Fruit fly (Drosophila melanogaster) whole organism, prepupa: ENCODE measurements around the gene ntc.

Source experiments
- Blimp-1 ChIP-seq: fragments of 200-800 bp; sonication (Bioruptor generic); optimal IDR thresholded peaks from 3 replicates; lab custom pipeline; 2017; ENCODE audit warnings: missing biosample characterization, missing genetic modification characterization, mild to moderate bottlenecking, moderate library complexity, missing genetic modification reagents
- CG10631 ChIP-seq: fragments of 200-800 bp; sonication (Bioruptor generic); optimal IDR thresholded peaks from 2 replicates; lab custom pipeline; 2016; ENCODE audit warnings: missing biosample characterization, missing genetic modification characterization
- CG10669 ChIP-seq: fragments of 200-800 bp; sonication (Bioruptor generic); optimal IDR thresholded peaks from 3 replicates; lab custom pipeline; 2018; ENCODE audit warnings: missing biosample characterization, mild to moderate bottlenecking, missing genetic modification characterization, moderate library complexity
- CG11294 ChIP-seq: fragments of 200-800 bp; sonication (Bioruptor generic); IDR thresholded peaks from 2 replicates; pipeline ENCODE4 v1.3.6; 2022; ENCODE audit warnings: missing biosample characterization, missing genetic modification characterization
- CG11762 ChIP-seq: fragments of 200-800 bp; sonication (Bioruptor generic); optimal IDR thresholded peaks from 3 replicates; lab custom pipeline; 2016; ENCODE audit warnings: missing biosample characterization, missing genetic modification characterization; ENCODE audit not compliant: insufficient read depth
- CG11902 ChIP-seq: fragments of 200-800 bp; sonication (Bioruptor generic); optimal IDR thresholded peaks from 3 replicates; lab custom pipeline; 2016; ENCODE audit warnings: missing biosample characterization, missing genetic modification characterization
- CG15336 ChIP-seq: fragments of 200-800 bp; sonication (Bioruptor generic); IDR thresholded peaks from 2 replicates; pipeline ENCODE4 v1.3.6; 2022; ENCODE audit warnings: missing biosample characterization, missing genetic modification characterization
- CG1621 ChIP-seq: fragments of 200-800 bp; sonication (Bioruptor generic); optimal IDR thresholded peaks from 3 replicates; lab custom pipeline; 2018; ENCODE audit warnings: missing biosample characterization, mild to moderate bottlenecking, missing genetic modification characterization
- CG16779 ChIP-seq: fragments of 200-800 bp; sonication (Bioruptor generic); optimal IDR thresholded peaks from 3 replicates; lab custom pipeline; 2017; ENCODE audit warnings: missing biosample characterization, mild to moderate bottlenecking, missing genetic modification characterization
- CG3032 ChIP-seq: fragments of 200-800 bp; optimal IDR thresholded peaks from 2 replicates; lab custom pipeline; 2019; ENCODE audit warnings: missing biosample characterization, mild to moderate bottlenecking, missing genetic modification characterization, moderate library complexity
- CG32006 ChIP-seq: fragments of 200-800 bp; sonication (Bioruptor generic); optimal IDR thresholded peaks from 3 replicates; lab custom pipeline; 2017; ENCODE audit warnings: missing biosample characterization, mild to moderate bottlenecking, missing genetic modification characterization
- CG34406 ChIP-seq: fragments of 200-800 bp; sonication (Bioruptor generic); optimal IDR thresholded peaks from 3 replicates; lab custom pipeline; 2016; ENCODE audit warnings: missing biosample characterization, missing genetic modification characterization
- CG4318 ChIP-seq: fragments of 200-800 bp; sonication (Bioruptor generic); optimal IDR thresholded peaks from 3 replicates; lab custom pipeline; 2017; ENCODE audit warnings: missing biosample characterization, mild to moderate bottlenecking, missing genetic modification characterization
- CG6163 ChIP-seq: fragments of 200-800 bp; sonication (Bioruptor generic); IDR thresholded peaks from 3 replicates; pipeline ENCODE4 v1.3.6; 2022; ENCODE audit warnings: missing biosample characterization, missing genetic modification characterization
- CG6276 ChIP-seq: fragments of 200-800 bp; sonication (Bioruptor generic); optimal IDR thresholded peaks from 2 replicates; lab custom pipeline; 2017; ENCODE audit warnings: missing biosample characterization, mild to moderate bottlenecking, missing genetic modification characterization
- CG6792 ChIP-seq: fragments of 200-800 bp; sonication (Bioruptor generic); optimal IDR thresholded peaks from 3 replicates; lab custom pipeline; 2016; ENCODE audit warnings: missing biosample characterization, missing genetic modification characterization
- CG6808 ChIP-seq: fragments of 200-800 bp; sonication (Bioruptor generic); optimal IDR thresholded peaks from 3 replicates; lab custom pipeline; 2017; ENCODE audit warnings: missing biosample characterization, missing genetic modification characterization, mild to moderate bottlenecking, moderate library complexity, missing genetic modification reagents
- CG6854 ChIP-seq: fragments of 200-800 bp; sonication (Bioruptor generic); optimal IDR thresholded peaks from 2 replicates; lab custom pipeline; 2017; ENCODE audit warnings: missing biosample characterization, mild to moderate bottlenecking, missing genetic modification characterization
- CG8119 ChIP-seq: fragments of 200-800 bp; sonication (Bioruptor generic); IDR thresholded peaks from 3 replicates; pipeline ENCODE4 v1.3.6; 2022; ENCODE audit warnings: missing biosample characterization, missing genetic modification characterization
- CG8632 ChIP-seq: fragments of 200-800 bp; sonication (Bioruptor generic); optimal IDR thresholded peaks from 3 replicates; lab custom pipeline; 2016; ENCODE audit warnings: missing biosample characterization, missing genetic modification characterization
- CG9139 ChIP-seq: fragments of 200-800 bp; sonication (Bioruptor generic); optimal IDR thresholded peaks from 3 replicates; lab custom pipeline; 2017; ENCODE audit warnings: missing biosample characterization, mild to moderate bottlenecking, missing genetic modification characterization
- Eip78C ChIP-seq: fragments of 200-800 bp; sonication (Bioruptor generic); peaks from one replicate; lab custom pipeline; 2016; ENCODE audit warnings: missing biosample characterization, missing genetic modification characterization
- Eip93F ChIP-seq: fragments of 200-800 bp; sonication (Bioruptor generic); optimal IDR thresholded peaks from 2 replicates; lab custom pipeline; 2016; ENCODE audit warnings: missing biosample characterization, mild to moderate bottlenecking, missing genetic modification characterization
- Ets96B ChIP-seq: fragments of 200-800 bp; optimal IDR thresholded peaks from 2 replicates; lab custom pipeline; 2019; ENCODE audit warnings: missing biosample characterization, mild to moderate bottlenecking, missing genetic modification characterization, moderate library complexity
- Gug ChIP-seq: fragments of 200-800 bp; sonication (Bioruptor generic); IDR thresholded peaks from 2 replicates; pipeline ENCODE4 v1.3.6; 2022; ENCODE audit warnings: missing biosample characterization, missing genetic modification characterization
- Hr38 ChIP-seq: sonication (Bioruptor generic); optimal IDR thresholded peaks from 2 replicates; lab custom pipeline; 2016; ENCODE audit warnings: missing biosample characterization, missing genetic modification characterization
- Hr39 ChIP-seq: fragments of 200-800 bp; sonication (Bioruptor generic); optimal IDR thresholded peaks from 2 replicates; lab custom pipeline; 2016; ENCODE audit warnings: missing biosample characterization, missing genetic modification characterization
- Hr4 ChIP-seq: fragments of 200-800 bp; sonication (Bioruptor generic); optimal IDR thresholded peaks from 3 replicates; lab custom pipeline; 2016; ENCODE audit warnings: missing biosample characterization, missing genetic modification characterization
- OdsH ChIP-seq: fragments of 200-800 bp; sonication (Bioruptor generic); optimal IDR thresholded peaks from 3 replicates; lab custom pipeline; 2016; ENCODE audit warnings: missing biosample characterization, missing genetic modification characterization
- Sox102F ChIP-seq: fragments of 200-800 bp; sonication (Bioruptor generic); optimal IDR thresholded peaks from 2 replicates; lab custom pipeline; 2016; ENCODE audit warnings: missing biosample characterization, mild to moderate bottlenecking, missing genetic modification characterization
- Sox14 ChIP-seq: fragments of 200-800 bp; sonication (Bioruptor generic); optimal IDR thresholded peaks from 3 replicates; lab custom pipeline; 2016; ENCODE audit warnings: missing biosample characterization, missing genetic modification characterization
- Sox15 ChIP-seq: fragments of 200-800 bp; sonication (Bioruptor generic); optimal IDR thresholded peaks from 3 replicates; lab custom pipeline; 2016; ENCODE audit warnings: missing biosample characterization, missing genetic modification characterization
- achi ChIP-seq: fragments of 200-800 bp; sonication (Bioruptor generic); optimal IDR thresholded peaks from 3 replicates; lab custom pipeline; 2016; ENCODE audit warnings: missing biosample characterization, missing genetic modification characterization
- cyc ChIP-seq: fragments of 200-800 bp; sonication (Bioruptor generic); optimal IDR thresholded peaks from 3 replicates; lab custom pipeline; 2016; ENCODE audit warnings: missing biosample characterization, missing genetic modification characterization
- dac ChIP-seq: fragments of 200-800 bp; sonication (Bioruptor generic); optimal IDR thresholded peaks from 2 replicates; lab custom pipeline; 2017; ENCODE audit warnings: missing biosample characterization, mild to moderate bottlenecking, missing genetic modification characterization
- dsx ChIP-seq: fragments of 200-800 bp; optimal IDR thresholded peaks from 3 replicates; lab custom pipeline; 2019; ENCODE audit warnings: missing biosample characterization, mild to moderate bottlenecking, missing genetic modification characterization, moderate library complexity; ENCODE audit not compliant: poor library complexity, severe bottlenecking
- eg ChIP-seq: fragments of 200-800 bp; sonication (Bioruptor generic); IDR thresholded peaks from 3 replicates; pipeline ENCODE4 v1.3.6; 2022; ENCODE audit warnings: missing biosample characterization, missing genetic modification characterization
- esn ChIP-seq: fragments of 200-800 bp; sonication (Bioruptor generic); optimal IDR thresholded peaks from 2 replicates; lab custom pipeline; 2016; ENCODE audit warnings: missing biosample characterization, mild to moderate bottlenecking, missing genetic modification characterization, moderate library complexity
- fd59A ChIP-seq: fragments of 200-800 bp; sonication (Bioruptor generic); optimal IDR thresholded peaks from 2 replicates; lab custom pipeline; 2017; ENCODE audit warnings: missing biosample characterization, mild to moderate bottlenecking, missing genetic modification characterization, missing genetic modification reagents
- fkh ChIP-seq: fragments of 200-800 bp; sonication (Bioruptor generic); optimal IDR thresholded peaks from 3 replicates; lab custom pipeline; 2017; ENCODE audit warnings: missing biosample characterization, mild to moderate bottlenecking, missing genetic modification characterization, moderate library complexity
- lz ChIP-seq: fragments of 200-800 bp; sonication (Bioruptor generic); optimal IDR thresholded peaks from 3 replicates; lab custom pipeline; 2016; ENCODE audit warnings: missing biosample characterization, missing genetic modification characterization
- net ChIP-seq: fragments of 200-800 bp; sonication (Bioruptor generic); optimal IDR thresholded peaks from 3 replicates; lab custom pipeline; 2016; ENCODE audit warnings: missing biosample characterization, missing genetic modification characterization
- pdm3 ChIP-seq: fragments of 200-800 bp; sonication (Bioruptor generic); optimal IDR thresholded peaks from 3 replicates; lab custom pipeline; 2016; ENCODE audit warnings: missing biosample characterization, missing genetic modification characterization
- salr ChIP-seq, 2 experiments: fragments of 200-800 bp; sonication (Bioruptor generic); optimal IDR thresholded peaks; 3 replicates each; lab custom pipeline; 2016 to 2018; ENCODE audit warnings: missing biosample characterization in 2 of 2, missing genetic modification characterization in 2 of 2, mild to moderate bottlenecking in 1 of 2
- spab ChIP-seq: fragments of 200-800 bp; sonication (Bioruptor generic); optimal IDR thresholded peaks from 2 replicates; lab custom pipeline; 2017; ENCODE audit warnings: missing biosample characterization, mild to moderate bottlenecking, missing genetic modification characterization, missing genetic modification reagents
- ss ChIP-seq, 2 experiments: fragments of 200-800 bp; sonication (Bioruptor generic); optimal IDR thresholded peaks; 2 replicates in 1 of 2; 3 replicates in 1 of 2; lab custom pipeline; 2017 to 2018; ENCODE audit warnings: mild to moderate bottlenecking in 2 of 2, missing biosample characterization in 2 of 2, missing genetic modification characterization in 2 of 2, moderate library complexity in 1 of 2
- svp ChIP-seq: fragments of 200-800 bp; sonication (Bioruptor generic); peaks from one replicate; lab custom pipeline; 2016; ENCODE audit warnings: missing biosample characterization, missing genetic modification characterization
- topi ChIP-seq: fragments of 200-800 bp; sonication (Bioruptor generic); optimal IDR thresholded peaks from 3 replicates; lab custom pipeline; 2016; ENCODE audit warnings: missing biosample characterization, missing genetic modification characterization
- vri ChIP-seq: fragments of 200-800 bp; sonication (Bioruptor generic); optimal IDR thresholded peaks from 3 replicates; lab custom pipeline; 2016; ENCODE audit warnings: missing biosample characterization, mild to moderate bottlenecking, missing genetic modification characterization

Gene ntc

dm6 chr3L:3801813-3802212 is 4.4 kb downstream of the ntc start (continued):
- TF ChIP-seq CG6276 (GFP tag; lab: Kevin White, UChicago): peak; percentile 7
- TF ChIP-seq CG1621 (tag; lab: Kevin White, UChicago): no peak
- TF ChIP-seq Hr38 (GFP tag; lab: Kevin White, UChicago): no peak
- TF ChIP-seq Sox102F (GFP tag; lab: Kevin White, UChicago): no peak
- peak; percentile 46 for TF ChIP-seq CG32006 (GFP tag; lab: Kevin White, UChicago)

- TF ChIP-seq CG6808 (GFP tag; lab: Kevin White, UChicago) (no peak), CG1621 (tag; lab: Kevin White, UChicago) (no peak), topi (GFP tag; lab: Kevin White, UChicago) (no peak), achi (no peak), CG6163 (peak; percentile 43; the same call in 1 of the 3 replicates), CG3032 (tag; lab: Kevin White, UChicago) (no peak), esn (GFP tag; lab: Kevin White, UChicago) (no peak), CG15336 (GFP tag; lab: Robert Waterston, UW) (peak; percentile 39; the same call in 1 of the 2 replicates), CG9139 (GFP tag; lab: Kevin White, UChicago) (no peak), Hr38 (GFP tag; lab: Kevin White, UChicago) (no peak), CG16779 (tag; lab: Kevin White, UChicago) (no peak), Eip78C (no peak), Sox102F (GFP tag; lab: Kevin White, UChicago) (no peak), CG10631 (GFP tag; lab: Kevin White, UChicago) (no peak), cyc (GFP tag; lab: Kevin White, UChicago) (no peak), Eip93F (GFP tag; lab: Kevin White, UChicago) (no peak), Gug (GFP tag; lab: Robert Waterston, UW) (peak; percentile 17; the same call in 1 of the 2 replicates), fd59A (GFP tag; lab: Kevin White, UChicago) (peak; percentile 1), net (no peak), ss (GFP tag; optimal IDR thresholded peaks at IDR 0.05; lab: Kevin White, UChicago) (peak in 1 of 2 experiments; percentile 18), OdsH (GFP tag; lab: Kevin White, UChicago) (peak; percentile 2), fkh (no peak), CG4318 (GFP tag; lab: Kevin White, UChicago) (peak; percentile 30), CG6854 (GFP tag; lab: Kevin White, UChicago) (no peak), dsx (peak; percentile 22), CG11762 (GFP tag; lab: Kevin White, UChicago) (no peak), CG8632 (GFP tag; lab: Kevin White, UChicago) (no peak), svp (GFP tag; lab: Kevin White, UChicago) (no peak), eg (GFP tag; lab: Robert Waterston, UW) (no peak), CG6792 (GFP tag; lab: Kevin White, UChicago) (no peak), Sox15 (no peak), CG11294 (GFP tag; lab: Robert Waterston, UW) (no peak), Hr4 (GFP tag; lab: Kevin White, UChicago) (no peak), CG6276 (GFP tag; lab: Kevin White, UChicago) (no peak), lz (GFP tag; lab: Kevin White, UChicago) (no peak), CG34406 (GFP tag; lab: Kevin White, UChicago) (no peak), CG8119 (GFP tag; lab: Robert Waterston, UW) (0 out of 3 replicates have a peak, but pooled peaks have one; percentile 34), spab (GFP tag; lab: Kevin White, UChicago) (no peak), CG11902 (no peak), CG32006 (GFP tag; lab: Kevin White, UChicago) (no peak), vri (no peak), Sox14 (no peak), salr (GFP tag; optimal IDR thresholded peaks at IDR 0.05; lab: Kevin White, UChicago) (no peak), Hr39 (GFP tag; lab: Kevin White, UChicago) (no peak), Blimp-1 (GFP tag; lab: Kevin White, UChicago) (no peak), Ets96B (peak; percentile 42), CG10669 (GFP tag; lab: Kevin White, UChicago) (no peak), dac (GFP tag; lab: Kevin White, UChicago) (no peak), pdm3 (no peak)
These were observed 4.9 kb downstream of the ntc start for dm6 chr3L:3801343-3801742.
